Fruit fly (Drosophila melanogaster) whole organism, embryonic: Measurements from ENCODE around the gene CG9286.

Experiments used
- Ada2b ChIP-seq: fragments of 200-800 bp; sonication (Bioruptor generic); IDR thresholded peaks from 2 replicates; pipeline ENCODE4 v1.3.6; 2022; ENCODE audit warnings: missing biosample characterization, missing genetic modification characterization
- CG12391 ChIP-seq: fragments of 200-800 bp; sonication (Bioruptor generic); optimal IDR thresholded peaks from 3 replicates; lab custom pipeline; 2018; ENCODE audit warnings: missing biosample characterization, mild to moderate bottlenecking, missing genetic modification characterization, moderate library complexity
- CG12659 ChIP-seq: fragments of 200-800 bp; sonication (Bioruptor generic); optimal IDR thresholded peaks from 3 replicates; lab custom pipeline; 2017; ENCODE audit warnings: mild to moderate bottlenecking, missing biosample characterization, missing genetic modification reagents, missing genetic modification characterization
- CG12744 ChIP-seq: fragments of 200-800 bp; sonication (Bioruptor generic); optimal IDR thresholded peaks from 2 replicates; lab custom pipeline; 2016; ENCODE audit warnings: missing biosample characterization, missing genetic modification characterization
- CG15073 ChIP-seq: fragments of 200-800 bp; sonication (Bioruptor generic); optimal IDR thresholded peaks from 2 replicates; lab custom pipeline; 2016; ENCODE audit warnings: missing biosample characterization, missing genetic modification characterization
- CG15696 ChIP-seq: fragments of 200-800 bp; sonication (Bioruptor generic); optimal IDR thresholded peaks from 2 replicates; lab custom pipeline; 2019; ENCODE audit warnings: missing biosample characterization, mild to moderate bottlenecking, missing genetic modification characterization, moderate library complexity
- CG2678 ChIP-seq: fragments of 200-800 bp; sonication (Bioruptor generic); optimal IDR thresholded peaks from 3 replicates; lab custom pipeline; 2019; ENCODE audit warnings: missing biosample characterization, mild to moderate bottlenecking, missing genetic modification characterization, moderate library complexity
- CG2875 ChIP-seq: fragments of 200-800 bp; sonication (Bioruptor generic); optimal IDR thresholded peaks from 2 replicates; lab custom pipeline; 2017; ENCODE audit warnings: missing biosample characterization, mild to moderate bottlenecking, missing genetic modification characterization, missing genetic modification reagents
- CG30020 ChIP-seq: fragments of 200-800 bp; optimal IDR thresholded peaks from 2 replicates; lab custom pipeline; 2019; ENCODE audit warnings: missing biosample characterization, mild to moderate bottlenecking, missing genetic modification characterization, moderate library complexity
- CG34224 ChIP-seq: fragments of 200-800 bp; sonication (Bioruptor generic); IDR thresholded peaks from 3 replicates; pipeline ENCODE4 v1.3.6; 2022; ENCODE audit warnings: missing biosample characterization, missing genetic modification characterization; ENCODE audit not compliant: partially characterized antibody
- CG3847 ChIP-seq: fragments of 200-800 bp; sonication (Bioruptor generic); IDR thresholded peaks from 2 replicates; pipeline ENCODE4 v1.3.6; 2022; ENCODE audit warnings: missing biosample characterization, missing genetic modification characterization
- CG4424 ChIP-seq: fragments of 200-800 bp; sonication (Bioruptor generic); optimal IDR thresholded peaks from 3 replicates; lab custom pipeline; 2016; ENCODE audit warnings: missing biosample characterization, missing genetic modification characterization
- GATAe ChIP-seq: fragments of 200-800 bp; sonication (Bioruptor generic); conservative IDR thresholded peaks from 2 replicates; pipeline ENCODE4 v1.3.6; 2022; ENCODE audit warnings: missing biosample characterization, missing genetic modification characterization
- H15 ChIP-seq: fragments of 200-800 bp; sonication (Bioruptor generic); IDR thresholded peaks from 3 replicates; pipeline ENCODE4 v1.3.6; 2022; ENCODE audit warnings: missing biosample characterization, missing genetic modification characterization
- HLH54F ChIP-seq: fragments of 200-800 bp; sonication (Bioruptor generic); optimal IDR thresholded peaks from 3 replicates; lab custom pipeline; 2016; ENCODE audit warnings: missing biosample characterization, missing genetic modification characterization
- Lpt ChIP-seq: fragments of >200 bp; optimal IDR thresholded peaks from 2 replicates; lab custom pipeline; 2018; ENCODE audit warnings: missing biosample characterization, missing genetic modification characterization
- NC2α ChIP-seq: fragments of 200-800 bp; sonication (Bioruptor generic); optimal IDR thresholded peaks from 2 replicates; lab custom pipeline; 2016; ENCODE audit warnings: missing biosample characterization, missing genetic modification characterization
- NC2β ChIP-seq: fragments of 200-800 bp; sonication (Bioruptor generic); optimal IDR thresholded peaks from 2 replicates; lab custom pipeline; 2016; ENCODE audit warnings: missing biosample characterization, missing genetic modification characterization
- NFAT ChIP-seq: fragments of 200-800 bp; sonication (Bioruptor generic); IDR thresholded peaks from 2 replicates; pipeline ENCODE4 v1.3.6; 2022; ENCODE audit warnings: missing biosample characterization, missing genetic modification characterization
- Neu2 ChIP-seq: fragments of 200-800 bp; sonication (Bioruptor generic); optimal IDR thresholded peaks from 3 replicates; lab custom pipeline; 2016; ENCODE audit warnings: missing biosample characterization, missing genetic modification characterization, borderline replicate concordance
- Nf-YB ChIP-seq: fragments of 200-800 bp; sonication (Bioruptor generic); optimal IDR thresholded peaks from 3 replicates; lab custom pipeline; 2019; ENCODE audit warnings: missing biosample characterization, mild to moderate bottlenecking, missing genetic modification characterization, moderate library complexity
- Nf-YC ChIP-seq: fragments of 200-800 bp; optimal IDR thresholded peaks from 3 replicates; lab custom pipeline; 2019; ENCODE audit warnings: missing biosample characterization, mild to moderate bottlenecking, missing genetic modification characterization, moderate library complexity
- Oli ChIP-seq: fragments of 200-800 bp; sonication (Bioruptor generic); optimal IDR thresholded peaks from 2 replicates; lab custom pipeline; 2018; ENCODE audit warnings: missing biosample characterization, mild to moderate bottlenecking, missing genetic modification characterization, moderate library complexity
- Sin3A ChIP-seq: fragments of >200 bp; optimal IDR thresholded peaks from 2 replicates; lab custom pipeline; 2018
- Six4 ChIP-seq: fragments of 200-800 bp; sonication (Bioruptor generic); optimal IDR thresholded peaks from 2 replicates; lab custom pipeline; 2016; ENCODE audit warnings: missing biosample characterization, missing genetic modification characterization
- Spps ChIP-seq: fragments of 200-800 bp; sonication (Bioruptor generic); optimal IDR thresholded peaks from 2 replicates; lab custom pipeline; 2018; ENCODE audit warnings: missing biosample characterization, mild to moderate bottlenecking, missing genetic modification characterization
- Trl ChIP-seq, 3 experiments: fragments of >200 bp in 2 of 3; fragments of 200-800 bp in 1 of 3; sonication (Bioruptor generic) in 1 of 3; optimal IDR thresholded peaks; 2 replicates in 1 of 3; 3 replicates in 2 of 3; lab custom pipeline; 2016 to 2017; ENCODE audit warnings: missing biosample characterization in 1 of 3, missing genetic modification characterization in 1 of 3
- Xbp1 ChIP-seq: fragments of 200-800 bp; sonication (Bioruptor generic); optimal IDR thresholded peaks from 3 replicates; lab custom pipeline; 2016; ENCODE audit warnings: missing biosample characterization, mild to moderate bottlenecking, missing genetic modification characterization
- btn ChIP-seq: fragments of 200-800 bp; sonication (Bioruptor generic); optimal IDR thresholded peaks from 2 replicates; lab custom pipeline; 2016; ENCODE audit warnings: missing biosample characterization, missing genetic modification characterization
- cato ChIP-seq: fragments of 200-800 bp; sonication (Bioruptor generic); optimal IDR thresholded peaks from 2 replicates; lab custom pipeline; 2016; ENCODE audit warnings: missing biosample characterization, missing genetic modification characterization, borderline replicate concordance
- crol ChIP-seq: fragments of 200-800 bp; sonication (Bioruptor generic); IDR thresholded peaks from 2 replicates; pipeline ENCODE4 v1.3.6; 2022; ENCODE audit warnings: missing biosample characterization, missing genetic modification characterization
- dpn ChIP-seq, 2 experiments: fragments of 200-800 bp; sonication (Bioruptor generic); optimal IDR thresholded peaks; 3 replicates each; lab custom pipeline; 2016; ENCODE audit warnings: missing biosample characterization in 2 of 2, missing genetic modification characterization in 2 of 2
- emc ChIP-seq: fragments of 200-800 bp; sonication (Bioruptor generic); optimal IDR thresholded peaks from 2 replicates; lab custom pipeline; 2016; ENCODE audit warnings: missing biosample characterization, missing genetic modification characterization
- exex ChIP-seq: fragments of 200-800 bp; sonication (Bioruptor generic); optimal IDR thresholded peaks from 4 replicates; lab custom pipeline; 2018; ENCODE audit warnings: missing biosample characterization, mild to moderate bottlenecking, missing genetic modification characterization, moderate library complexity
- gce ChIP-seq: fragments of 200-800 bp; sonication (Bioruptor generic); IDR thresholded peaks from 3 replicates; pipeline ENCODE4 v1.3.6; 2022; ENCODE audit warnings: missing biosample characterization, missing genetic modification characterization
- gfzf ChIP-seq: fragments of 200-800 bp; sonication (Bioruptor generic); optimal IDR thresholded peaks from 2 replicates; lab custom pipeline; 2016; ENCODE audit warnings: missing biosample characterization, mild to moderate bottlenecking, missing genetic modification characterization, moderate library complexity
- grau ChIP-seq: fragments of 200-800 bp; optimal IDR thresholded peaks from 3 replicates; lab custom pipeline; 2019; ENCODE audit warnings: missing biosample characterization, mild to moderate bottlenecking, missing genetic modification characterization, moderate library complexity
- knrl ChIP-seq: fragments of 200-800 bp; sonication (Bioruptor generic); IDR thresholded peaks from 3 replicates; pipeline ENCODE4 v1.3.6; 2022; ENCODE audit warnings: missing biosample characterization, missing genetic modification characterization; ENCODE audit not compliant: partially characterized antibody
- lov ChIP-seq, 2 experiments: fragments of 200-800 bp in 1 of 2; fragments of >200 bp in 1 of 2; sonication (Bioruptor generic) in 1 of 2; IDR thresholded peaks in 1 of 2; optimal IDR thresholded peaks in 1 of 2; 2 replicates in 1 of 2; 3 replicates in 1 of 2; pipeline versions ENCODE4 v1.3.6 to Lab custom; 2017 to 2022; ENCODE audit warnings: missing biosample characterization in 1 of 2, missing genetic modification characterization in 1 of 2
- luna ChIP-seq: fragments of 200-800 bp; sonication (Bioruptor generic); optimal IDR thresholded peaks from 2 replicates; lab custom pipeline; 2016; ENCODE audit warnings: missing biosample characterization, missing genetic modification characterization
- prd ChIP-seq, 3 experiments: fragments of >200 bp in 2 of 3; fragments of 200-800 bp in 1 of 3; sonication (Bioruptor generic) in 1 of 3; optimal IDR thresholded peaks in 2 of 3; IDR thresholded peaks in 1 of 3; 2 replicates in 2 of 3; 3 replicates in 1 of 3; pipeline versions ENCODE4 v1.3.6 to Lab custom; 2017 to 2022; ENCODE audit warnings: missing biosample characterization in 1 of 3, missing genetic modification characterization in 1 of 3
- sens ChIP-seq: fragments of 200-800 bp; sonication (Bioruptor generic); peaks from one replicate; lab custom pipeline; 2016; ENCODE audit warnings: missing biosample characterization, missing genetic modification characterization
- tap ChIP-seq: fragments of 200-800 bp; optimal IDR thresholded peaks from 3 replicates; lab custom pipeline; 2019; ENCODE audit warnings: missing biosample characterization, mild to moderate bottlenecking, missing genetic modification characterization, moderate library complexity
- tio ChIP-seq: fragments of 200-800 bp; sonication (Bioruptor generic); optimal IDR thresholded peaks from 2 replicates; lab custom pipeline; 2017; ENCODE audit warnings: missing biosample characterization, missing genetic modification characterization, inconsistent platforms
- twi ChIP-seq: fragments of 200-800 bp; optimal IDR thresholded peaks from 2 replicates; lab custom pipeline; 2019; ENCODE audit warnings: missing biosample characterization, mild to moderate bottlenecking, missing genetic modification characterization, moderate library complexity
- yki ChIP-seq: fragments of >200 bp; optimal IDR thresholded peaks from 3 replicates; lab custom pipeline; 2018
- zfh1 ChIP-seq: fragments of 200-800 bp; sonication (Bioruptor generic); IDR thresholded peaks from 3 replicates; pipeline ENCODE4 v1.3.6; 2022; ENCODE audit warnings: missing biosample characterization, missing genetic modification characterization

CG9286 gene

dm6 chr3R:13817480-13818305, 36.9 kb downstream of the CG9286 start (continued):
- TF ChIP-seq CG12659: peak; percentile 51
- TF ChIP-seq GATAe: no peak
- peak; percentile 72 for TF ChIP-seq grau
- peak; percentile 70 for TF ChIP-seq CG12391 (tag; lab: Kevin White, UChicago)
- peak; percentile 36 for TF ChIP-seq Six4 (GFP tag; lab: Kevin White, UChicago)
- TF ChIP-seq tap (tag; lab: Kevin White, UChicago): peak; percentile 45
- TF ChIP-seq Nf-YB: peak; percentile 30
- peak; percentile 17 for TF ChIP-seq Spps (tag; lab: Kevin White, UChicago)
- no peak for TF ChIP-seq crol (GFP tag; lab: Robert Waterston, UW)
- no peak for TF ChIP-seq luna (GFP tag; lab: Kevin White, UChicago)
- TF ChIP-seq Oli (tag; lab: Kevin White, UChicago): peak; percentile 84
- peak; percentile 41; the same call in 2 of the 3 replicates for TF ChIP-seq zfh1 (GFP tag; lab: Robert Waterston, UW)
- no peak for TF ChIP-seq Lpt (GFP tag; lab: Kevin White, UChicago)
- no peak for TF ChIP-seq yki
- no peak for TF ChIP-seq HLH54F (GFP tag; lab: Kevin White, UChicago)
- TF ChIP-seq Xbp1 (GFP tag; lab: Kevin White, UChicago): peak; percentile 61
- no peak for TF ChIP-seq exex
- TF ChIP-seq Sin3A: no peak
- TF ChIP-seq CG2875 (GFP tag; lab: Kevin White, UChicago): peak; percentile 63
- no peak for TF ChIP-seq Neu2 (GFP tag; lab: Kevin White, UChicago)
- no peak for TF ChIP-seq NC2β (GFP tag; lab: Kevin White, UChicago)
- no peak for TF ChIP-seq emc (GFP tag; lab: Kevin White, UChicago)
- TF ChIP-seq sens (GFP tag; lab: Kevin White, UChicago): peak; percentile 88
- TF ChIP-seq Nf-YC (tag; lab: Kevin White, UChicago): peak; percentile 6
- TF ChIP-seq NC2α: no peak
- TF ChIP-seq CG30020: peak; percentile 40
- TF ChIP-seq CG4424 (GFP tag; lab: Kevin White, UChicago): peak; percentile 65
- TF ChIP-seq gce: peak; percentile 57; the same call in 1 of the 3 replicates
- no peak for TF ChIP-seq CG12744 (GFP tag; lab: Kevin White, UChicago)
- peak in 1 of 2 experiments; percentile 42 for TF ChIP-seq dpn (GFP tag; optimal IDR thresholded peaks at IDR 0.05; lab: Kevin White, UChicago)
- peak; percentile 6 for TF ChIP-seq twi (tag; lab: Kevin White, UChicago)
- TF ChIP-seq CG34224: no peak
- no peak for TF ChIP-seq knrl (GFP tag; lab: Robert Waterston, UW)
- peak; percentile 36 for TF ChIP-seq CG3847 (GFP tag; lab: Robert Waterston, UW)
- no peak for TF ChIP-seq prd (optimal IDR thresholded peaks at IDR 0.05; lab: Kevin White, UChicago)
- TF ChIP-seq prd (GFP tag; IDR thresholded peaks at IDR 0.05; lab: Robert Waterston, UW): peak; percentile 65; the same call in 2 of the 3 replicates
- TF ChIP-seq cato: peak; percentile 18
- peak; percentile 49 for TF ChIP-seq tio (GFP tag; lab: Kevin White, UChicago)
- TF ChIP-seq gfzf (GFP tag; lab: Kevin White, UChicago): no peak
- TF ChIP-seq lov (optimal IDR thresholded peaks at IDR 0.05; lab: Kevin White, UChicago): no peak
- TF ChIP-seq lov (GFP tag; IDR thresholded peaks at IDR 0.05; lab: Robert Waterston, UW): 0 out of 3 replicates have a peak, but pooled peaks have one; percentile 47
- no peak for TF ChIP-seq NFAT (GFP tag; lab: Robert Waterston, UW)
- TF ChIP-seq btn (GFP tag; lab: Kevin White, UChicago): no peak
- TF ChIP-seq Trl (optimal IDR thresholded peaks at IDR 0.05; lab: Kevin White, UChicago): no peak
- peak; percentile 8 for TF ChIP-seq Trl (GFP tag; optimal IDR thresholded peaks at IDR 0.05; lab: Kevin White, UChicago)
- TF ChIP-seq H15 (GFP tag; lab: Robert Waterston, UW): peak; percentile 44; the same call in 2 of the 3 replicates
- peak; percentile 80 for TF ChIP-seq CG2678 (tag; lab: Kevin White, UChicago)
- no peak for TF ChIP-seq CG15073 (GFP tag; lab: Kevin White, UChicago)
- TF ChIP-seq Ada2b: no peak
- TF ChIP-seq CG15696 (tag; lab: Kevin White, UChicago): no peak
